Worm (Caenorhabditis elegans): ENCODE measurements around the gene F54B3.4.

ce11 chrII:10279561-10279960 lies 8.6 kb upstream of the F54B3.4 start, which contains the start of gene ZK971.1:
- TF ChIP-seq ref-2 (tag; optimal IDR thresholded peaks at IDR 0.05) (no peak), pqm-1 (tag; optimal IDR thresholded peaks at IDR 0.05) (no peak), elt-2 (tag; optimal IDR thresholded peaks at IDR 0.05) (no peak), pha-4 (tag; optimal IDR thresholded peaks at IDR 0.05) (no peak), dmd-4 (tag; optimal IDR thresholded peaks at IDR 0.05; ENCODE audit: borderline replicate concordance) (no peak), tbx-7 (tag; optimal IDR thresholded peaks at IDR 0.05) (no peak), npax-4 (tag; optimal IDR thresholded peaks at IDR 0.05) (no peak), nhr-11 (tag; optimal IDR thresholded peaks at IDR 0.05) (no peak), ceh-18 (tag; optimal IDR thresholded peaks at IDR 0.05) (no peak), pros-1 (tag; optimal IDR thresholded peaks at IDR 0.05) (no peak), K09A11.1 (tag; optimal IDR thresholded peaks at IDR 0.05; ENCODE audit: insufficient read depth) (no peak)

All from whole organism, late embryonic.